Fruit fly (Drosophila melanogaster): Measurements from ENCODE around the gene CG14662.

CG14662 gene

dm6 chr3R:4992227-4992737 is 8.2 kb upstream of the CG14662 start (continued):
- TF ChIP-seq CG2129 (GFP tag; IDR thresholded peaks at IDR 0.05; ENCODE audit: partially characterized antibody): no peak
- no peak for TF ChIP-seq amos (GFP tag; IDR thresholded peaks at IDR 0.05; ENCODE audit: partially characterized antibody)
- TF ChIP-seq CG15479 (GFP tag; optimal IDR thresholded peaks at IDR 0.05): no peak
- peak; percentile 66 for TF ChIP-seq CG3407 (GFP tag; optimal IDR thresholded peaks at IDR 0.05)
- peak; percentile 14 for TF ChIP-seq CG9817 (tag; optimal IDR thresholded peaks at IDR 0.05)
- peak; percentile 30; the same call in 1 of the 2 replicates for TF ChIP-seq E2f1 (GFP tag; IDR thresholded peaks at IDR 0.05)
- peak; percentile 15 to 17 for TF ChIP-seq Hr51 (GFP tag; optimal IDR thresholded peaks at IDR 0.05)
- TF ChIP-seq Kr (GFP tag; optimal IDR thresholded peaks at IDR 0.05): peak; percentile 94
- no peak for TF ChIP-seq Bgb (GFP tag; IDR thresholded peaks at IDR 0.05; ENCODE audit: partially characterized antibody)
- TF ChIP-seq psq (GFP tag; optimal IDR thresholded peaks at IDR 0.05): peak; percentile 1
- TF ChIP-seq seq (GFP tag; IDR thresholded peaks at IDR 0.05): 0 out of 2 replicates have a peak, but pooled peaks have one; percentile 40
- TF ChIP-seq so (GFP tag; IDR thresholded peaks at IDR 0.05): peak; percentile 73
- no peak for TF ChIP-seq CG6689 (GFP tag; IDR thresholded peaks at IDR 0.05)
- TF ChIP-seq p53 (GFP tag; optimal IDR thresholded peaks at IDR 0.05): no peak
- peak; percentile 42 for TF ChIP-seq Side (GFP tag; optimal IDR thresholded peaks at IDR 0.05)
- peak; percentile 71; the same call in 2 of the 3 replicates for TF ChIP-seq ci (GFP tag; IDR thresholded peaks at IDR 0.05)
- TF ChIP-seq CG2678 (tag; optimal IDR thresholded peaks at IDR 0.05): peak; percentile 60
- TF ChIP-seq B-H1 (GFP tag; IDR thresholded peaks at IDR 0.05): no peak
- TF ChIP-seq sr (GFP tag; IDR thresholded peaks at IDR 0.05): no peak
- TF ChIP-seq CG18764 (GFP tag; optimal IDR thresholded peaks at IDR 0.05): no peak
- TF ChIP-seq H15 (GFP tag; IDR thresholded peaks at IDR 0.05): no peak
- peak; percentile 52 for TF ChIP-seq CG12769 (tag; optimal IDR thresholded peaks at IDR 0.05)
- peak; percentile 1 for TF ChIP-seq CG1603 (tag; optimal IDR thresholded peaks at IDR 0.05)
- peak; percentile 34 for TF ChIP-seq CG4424 (GFP tag; optimal IDR thresholded peaks at IDR 0.05)
- TF ChIP-seq Mes4 (GFP tag; optimal IDR thresholded peaks at IDR 0.05): peak; percentile 40
- TF ChIP-seq Max (GFP tag; optimal IDR thresholded peaks at IDR 0.05): peak; percentile 34
- peak; percentile 33; the same call in 1 of the 2 replicates for TF ChIP-seq CG14014 (GFP tag; IDR thresholded peaks at IDR 0.05)
- no peak for TF ChIP-seq maf-S (GFP tag; optimal IDR thresholded peaks at IDR 0.05)
- TF ChIP-seq Xrp1 (GFP tag; IDR thresholded peaks at IDR 0.05): peak; percentile 69
- TF ChIP-seq CG16813 (GFP tag; IDR thresholded peaks at IDR 0.05; ENCODE audit: partially characterized antibody): no peak
- peak; percentile 21 for TF ChIP-seq kah (GFP tag; optimal IDR thresholded peaks at IDR 0.05)
- TF ChIP-seq CG10274 (GFP tag; optimal IDR thresholded peaks at IDR 0.05): peak; percentile 23
- peak; percentile 34 for TF ChIP-seq pb (GFP tag; optimal IDR thresholded peaks at IDR 0.05)
- TF ChIP-seq ssp (GFP tag; IDR thresholded peaks at IDR 0.05): no peak
- TF ChIP-seq CG30431 (GFP tag; optimal IDR thresholded peaks at IDR 0.05): peak; percentile 45
- TF ChIP-seq gsb (GFP tag; IDR thresholded peaks at IDR 0.05): no peak
- no peak for TF ChIP-seq bbx (GFP tag; IDR thresholded peaks at IDR 0.05; ENCODE audit: partially characterized antibody)
- peak; percentile 21 for TF ChIP-seq pnt (GFP tag; optimal IDR thresholded peaks at IDR 0.05)
- 0 out of 3 replicates have a peak, but pooled peaks have one; percentile 41 for TF ChIP-seq Dbx (GFP tag; IDR thresholded peaks at IDR 0.05)
- TF ChIP-seq CG11398 (GFP tag; optimal IDR thresholded peaks at IDR 0.05): peak; percentile 76
- TF ChIP-seq sd (tag; optimal IDR thresholded peaks at IDR 0.05): peak; percentile 90
- no peak for TF ChIP-seq Fer2 (tag; optimal IDR thresholded peaks at IDR 0.05)
- peak; percentile 29 for TF ChIP-seq Abd-B (GFP tag; optimal IDR thresholded peaks at IDR 0.05)
- no peak for TF ChIP-seq CG12744 (GFP tag; optimal IDR thresholded peaks at IDR 0.05)
- peak; percentile 34 for TF ChIP-seq Camta (GFP tag; optimal IDR thresholded peaks at IDR 0.05)
- peak; percentile 70 for TF ChIP-seq CrebB (tag; optimal IDR thresholded peaks at IDR 0.05)
- TF ChIP-seq Sry-β (GFP tag; optimal IDR thresholded peaks at IDR 0.05): no peak
- TF ChIP-seq disco-r (GFP tag; optimal IDR thresholded peaks at IDR 0.05): no peak
- TF ChIP-seq trh (GFP tag; optimal IDR thresholded peaks at IDR 0.05): no peak
- peak; percentile 19 for TF ChIP-seq Spps (tag; optimal IDR thresholded peaks at IDR 0.05)
